Fruit fly (Drosophila melanogaster): ENCODE data around the gene Vps33B.

The Vps33B gene

DNA sequence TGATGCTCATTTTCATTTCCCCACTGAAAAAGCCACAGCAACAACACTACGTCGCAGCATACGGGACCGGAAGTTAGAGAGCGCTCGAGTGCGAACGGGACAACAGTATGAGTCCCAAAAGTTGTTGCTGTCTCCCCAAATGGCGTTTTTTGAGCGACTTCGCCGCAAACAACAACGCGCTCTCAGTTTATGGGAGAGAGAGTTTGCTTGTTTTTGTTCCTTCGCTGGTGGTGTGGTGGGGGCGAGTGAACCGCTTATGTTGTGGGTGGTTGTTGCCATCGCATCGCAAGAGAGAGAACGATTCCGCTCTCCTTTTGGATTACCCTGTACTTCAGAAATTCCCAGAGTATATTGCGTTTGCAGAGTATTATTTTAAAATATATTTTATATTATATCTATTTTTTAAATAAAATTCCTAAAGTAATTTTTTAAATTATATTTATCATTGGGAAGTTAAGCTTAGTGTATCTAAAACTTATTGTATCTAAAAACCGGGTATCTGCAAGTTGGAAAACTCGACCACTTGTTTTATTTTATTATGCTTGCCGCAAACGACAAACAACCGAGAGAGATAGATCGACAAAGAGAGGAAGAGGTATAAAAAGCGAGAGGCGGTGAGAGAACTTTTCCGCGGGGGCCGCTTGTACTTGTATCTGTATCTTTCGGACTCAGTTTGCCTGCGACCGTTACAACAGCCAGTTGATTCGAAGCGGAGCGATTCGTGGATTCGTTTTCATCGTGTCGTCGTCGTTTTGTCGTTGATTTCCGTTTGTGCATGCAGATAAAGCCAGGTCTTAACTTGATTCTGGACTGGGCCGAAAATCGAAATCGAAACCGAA is 42.4 kb downstream of the Vps33B start, which contains the start of gene msi (continued):
- TF ChIP-seq CG17568 (GFP tag; optimal IDR thresholded peaks at IDR 0.05) (peak; percentile 92), ERR (GFP tag; optimal IDR thresholded peaks at IDR 0.05) (peak; percentile 35), CG8359 (GFP tag; optimal IDR thresholded peaks at IDR 0.05; ENCODE audit: borderline replicate concordance) (peak; percentile 91), CG14050 (GFP tag; IDR thresholded peaks at IDR 0.05) (peak; percentile 97), CG6175 (GFP tag; IDR thresholded peaks at IDR 0.05) (peak; percentile 98), sens-2 (GFP tag; IDR thresholded peaks at IDR 0.05) (peak; percentile 95), CG15011 (GFP tag; optimal IDR thresholded peaks at IDR 0.05) (peak; percentile 93), ab (GFP tag; optimal IDR thresholded peaks at IDR 0.05) (peak; percentile 18), gsb (GFP tag; IDR thresholded peaks at IDR 0.05) (peak; percentile 97), lov (optimal IDR thresholded peaks at IDR 0.05) (no peak), lov (GFP tag; IDR thresholded peaks at IDR 0.05) (peak; percentile 98), CG11560 (tag; IDR thresholded peaks at IDR 0.05) (peak; percentile 94), CG33213 (GFP tag; optimal IDR thresholded peaks at IDR 0.05) (peak; percentile 16), Oaz (GFP tag; IDR thresholded peaks at IDR 0.05) (peak; percentile 96), btn (GFP tag; optimal IDR thresholded peaks at IDR 0.05) (peak; percentile 10), CG30020 (tag; optimal IDR thresholded peaks at IDR 0.05) (peak; percentile 91), Antp (GFP tag; optimal IDR thresholded peaks at IDR 0.05) (peak; percentile 66), dpn (GFP tag; optimal IDR thresholded peaks at IDR 0.05) (peak; percentile 71 to 98), CG34422 (GFP tag; IDR thresholded peaks at IDR 0.05) (peak; percentile 99), salm (tag; optimal IDR thresholded peaks at IDR 0.05) (peak; percentile 99), Lpt (GFP tag; optimal IDR thresholded peaks at IDR 0.05) (no peak), wor (GFP tag; IDR thresholded peaks at IDR 0.05) (peak; percentile 99), ind (GFP tag; optimal IDR thresholded peaks at IDR 0.05) (peak; percentile 97), az2 (GFP tag; optimal IDR thresholded peaks at IDR 0.05) (peak; percentile 98), CG8924 (tag; optimal IDR thresholded peaks at IDR 0.05) (peak; percentile 100), CG13296 (GFP tag; optimal IDR thresholded peaks at IDR 0.05) (peak; percentile 99), CkIIα-i1 (GFP tag; IDR thresholded peaks at IDR 0.05) (peak; percentile 89), HLHmδ (GFP tag; optimal IDR thresholded peaks at IDR 0.05) (peak; percentile 93), unc-4 (GFP tag; IDR thresholded peaks at IDR 0.05; ENCODE audit: partially characterized antibody) (peak; percentile 29), CG4404 (GFP tag; IDR thresholded peaks at IDR 0.05) (peak; percentile 97), esg (GFP tag; conservative IDR thresholded peaks at IDR 0.05) (peak; percentile 99), z (GFP tag; IDR thresholded peaks at IDR 0.05) (peak; percentile 67; the same call in 1 of the 3 replicates), Abd-B (GFP tag; optimal IDR thresholded peaks at IDR 0.05) (peak; percentile 100), PHDP (tag; optimal IDR thresholded peaks at IDR 0.05) (peak; percentile 100), CG10654 (GFP tag; optimal IDR thresholded peaks at IDR 0.05) (peak; percentile 97), fd3F (GFP tag; optimal IDR thresholded peaks at IDR 0.05) (peak; percentile 99), CG32532 (GFP tag; IDR thresholded peaks at IDR 0.05) (peak; percentile 99), H15 (GFP tag; IDR thresholded peaks at IDR 0.05) (peak; percentile 99), fu2 (GFP tag; optimal IDR thresholded peaks at IDR 0.05) (peak; percentile 50), CG17361 (GFP tag; IDR thresholded peaks at IDR 0.05) (peak; percentile 100), tin (GFP tag; optimal IDR thresholded peaks at IDR 0.05) (peak; percentile 96), Trl (optimal IDR thresholded peaks at IDR 0.05) (peak; percentile 91 to 97), Trl (GFP tag; optimal IDR thresholded peaks at IDR 0.05) (peak; percentile 54), en (GFP tag; optimal IDR thresholded peaks at IDR 0.05) (peak; percentile 26), wek (GFP tag; optimal IDR thresholded peaks at IDR 0.05) (peak; percentile 80), CG10431 (GFP tag; optimal IDR thresholded peaks at IDR 0.05) (peak; percentile 91), CG2129 (GFP tag; IDR thresholded peaks at IDR 0.05; ENCODE audit: partially characterized antibody) (no peak), repo (GFP tag; optimal IDR thresholded peaks at IDR 0.05) (peak; percentile 5), CG14667 (GFP tag; IDR thresholded peaks at IDR 0.05) (peak; percentile 99), Atf-2 (GFP tag; optimal IDR thresholded peaks at IDR 0.05) (peak; percentile 68), ap (GFP tag; IDR thresholded peaks at IDR 0.05) (peak; percentile 98)
